Worm (Caenorhabditis elegans): Measurements from ENCODE around the gene dsl-2.

ce11 chrIV:1199501-1199900 is 5.3 kb downstream of the dsl-2 start:
- no peak for TF ChIP-seq ref-1 (GFP tag; conservative IDR thresholded peaks at IDR 0.05)
- TF ChIP-seq cog-1 (tag; optimal IDR thresholded peaks at IDR 0.05), result no peak
- TF ChIP-seq klf-2 (GFP tag; conservative IDR thresholded peaks at IDR 0.05), result no peak
- TF ChIP-seq med-1 (GFP tag; optimal IDR thresholded peaks at IDR 0.05; ENCODE audit: insufficient read depth), result no peak
- no peak for TF ChIP-seq ztf-23 (GFP tag; IDR thresholded peaks at IDR 0.05)

All from whole organism, midembryonic.